Fruit fly (Drosophila melanogaster) whole organism: ENCODE results near the gene Alp12.

Source experiments
- CG8478 ChIP-seq: fragments of >200 bp; optimal IDR thresholded peaks from 2 replicates; lab custom pipeline; 2018; ENCODE audit warnings: inconsistent platforms
- Dll ChIP-seq: fragments of >200 bp; optimal IDR thresholded peaks from 2 replicates; lab custom pipeline; 2017
- EcR ChIP-seq, 2 experiments: fragments of >200 bp; optimal IDR thresholded peaks; 2 replicates each; lab custom pipeline; 2017; ENCODE audit warnings: missing biosample characterization in 2 of 2, missing genetic modification characterization in 2 of 2, missing genetic modification reagents in 2 of 2
- pan ChIP-seq: fragments of >200 bp; optimal IDR thresholded peaks from 2 replicates; lab custom pipeline; 2017
- psq ChIP-seq: fragments of >200 bp; optimal IDR thresholded peaks from 2 replicates; lab custom pipeline; 2017
- usp ChIP-seq: fragments of >200 bp; optimal IDR thresholded peaks from 2 replicates; lab custom pipeline; 2017; ENCODE audit warnings: missing biosample characterization, missing genetic modification characterization, mixed read lengths

Gene Alp12

DNA sequence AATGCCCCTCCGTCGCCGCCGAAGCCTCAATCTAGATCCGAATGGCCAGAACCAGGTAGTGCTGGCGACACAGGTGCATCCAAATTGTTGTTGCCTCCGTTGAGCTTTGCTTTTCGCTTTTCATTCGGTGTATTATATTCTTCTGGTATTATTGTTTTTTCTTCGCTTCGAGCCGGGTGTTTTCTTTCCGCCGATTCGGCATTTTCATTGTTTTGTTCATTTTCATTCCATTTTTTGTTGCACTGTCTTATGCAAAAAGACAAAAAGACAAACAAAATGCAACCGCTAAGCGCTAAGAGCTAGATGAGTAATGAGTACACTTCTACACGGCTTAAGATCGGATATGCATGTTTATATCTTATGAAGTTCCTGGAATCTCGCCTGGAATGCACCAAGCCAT, 48.4 kb downstream of the Alp12 start:
- no peak for TF ChIP-seq CG8478 (lab: Kevin White, UChicago)

- TF ChIP-seq psq (lab: Kevin White, UChicago), result no peak
- no peak for TF ChIP-seq usp (GFP tag; lab: Kevin White, UChicago)
- no peak for TF ChIP-seq CG8478 (lab: Kevin White, UChicago)
- no peak for TF ChIP-seq EcR (GFP tag; optimal IDR thresholded peaks at IDR 0.05; lab: Kevin White, UChicago)
- TF ChIP-seq Dll, result no peak
- TF ChIP-seq pan (lab: Kevin White, UChicago), result no peak
These were observed 49.7 kb downstream of the Alp12 start for dm6 chr2L:19473397-19474009.
